Worm (Caenorhabditis elegans) whole organism, L4 larva: ENCODE data around the gene Y44A6D.7.

ENCODE experiments used
- D1046.2 ChIP-seq: fragments of 200-800 bp; sonication (Bioruptor generic); IDR thresholded peaks from 2 replicates; pipeline ENCODE4 v1.3.6; 2022; ENCODE audit warnings: missing genetic modification characterization, missing compliant biosample characterization
- F26F4.8 ChIP-seq: fragments of 200-800 bp; sonication (Bioruptor generic); conservative IDR thresholded peaks from 2 replicates; pipeline ENCODE4 v1.3.6; 2022; ENCODE audit warnings: missing genetic modification characterization, missing compliant biosample characterization
- R02D3.7 ChIP-seq: fragments of 150-350 bp; sonication (generic microtip); optimal IDR thresholded peaks from 3 replicates; lab custom pipeline; 2014; ENCODE audit warnings: missing biosample characterization, missing genetic modification characterization
- Y105C5A.15 ChIP-seq: fragments of 200-800 bp; sonication (Bioruptor generic); IDR thresholded peaks from 2 replicates; pipeline ENCODE4 v1.3.6; 2022; ENCODE audit warnings: missing genetic modification characterization, missing compliant biosample characterization
- Y75B8A.6 ChIP-seq: fragments of 200-800 bp; sonication (Bioruptor generic); IDR thresholded peaks from 2 replicates; pipeline ENCODE4 v1.3.6; 2022; ENCODE audit warnings: missing genetic modification reagents, missing genetic modification characterization, missing compliant biosample characterization
- ZK546.5 ChIP-seq, 2 experiments: sonication (generic microtip); optimal IDR thresholded peaks; 2 replicates each; lab custom pipeline; 2017; ENCODE audit warnings: missing biosample characterization in 2 of 2, missing genetic modification characterization in 2 of 2
- aha-1 ChIP-seq: fragments of 150-350 bp; peaks from one replicate; lab custom pipeline; 2014; ENCODE audit warnings: missing biosample characterization, missing genetic modification characterization
- ama-1 ChIP-seq: fragments of 150-350 bp; optimal IDR thresholded peaks from 2 replicates; lab custom pipeline; 2014; ENCODE audit warnings: inconsistent platforms, mixed read lengths
- arid-1 ChIP-seq: fragments of 200-800 bp; sonication (Bioruptor generic); conservative IDR thresholded peaks from 2 replicates; pipeline ENCODE4 v1.3.6; 2022; ENCODE audit warnings: missing genetic modification reagents, missing genetic modification characterization, missing compliant biosample characterization
- ceh-62 ChIP-seq: sonication (generic microtip); optimal IDR thresholded peaks from 2 replicates; lab custom pipeline; 2017; ENCODE audit warnings: missing biosample characterization, missing genetic modification characterization
- ces-1 ChIP-seq: fragments of 150-350 bp; sonication (generic microtip); optimal IDR thresholded peaks from 4 replicates; lab custom pipeline; 2014; ENCODE audit warnings: missing biosample characterization, missing genetic modification reagents, missing genetic modification characterization
- cey-2 ChIP-seq: sonication (generic microtip); optimal IDR thresholded peaks from 3 replicates; lab custom pipeline; 2017; ENCODE audit warnings: missing genetic modification characterization, mild to moderate bottlenecking, missing compliant biosample characterization, antibody characterized with exemption, borderline replicate concordance; ENCODE audit not compliant: insufficient read depth
- ctbp-1 ChIP-seq: fragments of 200-800 bp; sonication (Bioruptor generic); IDR thresholded peaks from 2 replicates; pipeline ENCODE4 v1.3.6; 2022; ENCODE audit warnings: missing genetic modification reagents, missing genetic modification characterization, missing compliant biosample characterization
- daf-16 ChIP-seq, 3 experiments: sonication (generic microtip); optimal IDR thresholded peaks; 2 replicates each; lab custom pipeline; 2016 to 2017; ENCODE audit warnings: missing genetic modification characterization in 3 of 3, missing genetic modification reagents in 3 of 3, mild to moderate bottlenecking in 2 of 3, missing compliant biosample characterization in 2 of 3, missing biosample characterization in 1 of 3, moderate library complexity in 1 of 3
- daf-19 ChIP-seq: fragments of 200-800 bp; sonication (Bioruptor generic); conservative IDR thresholded peaks from 2 replicates; pipeline ENCODE4 v1.3.6; 2022; ENCODE audit warnings: missing genetic modification characterization, missing compliant biosample characterization
- dmd-6 ChIP-seq: fragments of 200-800 bp; sonication (Bioruptor generic); IDR thresholded peaks from 2 replicates; pipeline ENCODE4 v1.3.6; 2022; ENCODE audit warnings: missing genetic modification reagents, missing genetic modification characterization, missing compliant biosample characterization
- dve-1 ChIP-seq: sonication (generic microtip); optimal IDR thresholded peaks from 2 replicates; lab custom pipeline; 2017; ENCODE audit warnings: antibody characterized with exemption, mild to moderate bottlenecking, missing genetic modification characterization, missing compliant biosample characterization; ENCODE audit not compliant: insufficient read depth
- egl-43 ChIP-seq: fragments of 200-800 bp; sonication (Bioruptor generic); IDR thresholded peaks from 2 replicates; pipeline ENCODE4 v1.3.6; 2022; ENCODE audit warnings: missing genetic modification reagents, missing genetic modification characterization, missing compliant biosample characterization
- fkh-10 ChIP-seq: fragments of 150-350 bp; optimal IDR thresholded peaks from 2 replicates; lab custom pipeline; 2014; ENCODE audit warnings: missing biosample characterization, missing genetic modification reagents, missing genetic modification characterization
- hif-1 ChIP-seq, 2 experiments: sonication (generic microtip); optimal IDR thresholded peaks; 2 replicates each; lab custom pipeline; 2016 to 2017; ENCODE audit warnings: missing compliant biosample characterization in 2 of 2, missing genetic modification characterization in 2 of 2, missing genetic modification reagents in 2 of 2, missing genotype in 2 of 2, mild to moderate bottlenecking in 1 of 2
- hlh-11 ChIP-seq: fragments of 200-800 bp; sonication (Bioruptor generic); optimal IDR thresholded peaks from 2 replicates; lab custom pipeline; 2018; ENCODE audit warnings: mild to moderate bottlenecking, missing genetic modification characterization, missing compliant biosample characterization
- hlh-30 ChIP-seq: sonication (generic microtip); optimal IDR thresholded peaks from 2 replicates; lab custom pipeline; 2017; ENCODE audit warnings: antibody characterized with exemption, mild to moderate bottlenecking, missing genetic modification characterization, missing compliant biosample characterization; ENCODE audit not compliant: insufficient read depth
- hmg-1.1 ChIP-seq: fragments of 200-800 bp; sonication (Bioruptor generic); IDR thresholded peaks from 2 replicates; pipeline ENCODE4 v1.3.6; 2022; ENCODE audit warnings: missing genetic modification reagents, missing genetic modification characterization, missing compliant biosample characterization
- lin-13 ChIP-seq: fragments of 150-350 bp; optimal IDR thresholded peaks from 2 replicates; lab custom pipeline; 2014; ENCODE audit warnings: missing biosample characterization, missing genetic modification reagents, missing genetic modification characterization
- lin-38 ChIP-seq: fragments of 200-800 bp; sonication (Bioruptor generic); IDR thresholded peaks from 2 replicates; pipeline ENCODE4 v1.3.6; 2022; ENCODE audit warnings: missing genetic modification reagents, missing genetic modification characterization, missing compliant biosample characterization
- madf-9 ChIP-seq: fragments of 200-800 bp; sonication (Bioruptor generic); conservative IDR thresholded peaks from 2 replicates; pipeline ENCODE4 v1.3.6; 2022; ENCODE audit warnings: missing genetic modification reagents, missing genetic modification characterization, missing compliant biosample characterization
- mdl-1 ChIP-seq, 2 experiments: fragments of 150-350 bp in 1 of 2; sonication (generic microtip) in 1 of 2; optimal IDR thresholded peaks; 2 replicates each; lab custom pipeline; 2014 to 2017; ENCODE audit warnings: missing biosample characterization in 2 of 2, missing genetic modification characterization in 2 of 2
- mdt-29 ChIP-seq: fragments of 200-800 bp; sonication (Bioruptor generic); IDR thresholded peaks from 2 replicates; pipeline ENCODE4 v1.3.6; 2022; ENCODE audit warnings: missing genetic modification reagents, missing genetic modification characterization, missing compliant biosample characterization
- mes-2 ChIP-seq: sonication (generic microtip); optimal IDR thresholded peaks from 2 replicates; lab custom pipeline; 2016; ENCODE audit warnings: missing genotype, mild to moderate bottlenecking, missing genetic modification characterization, missing compliant biosample characterization; ENCODE audit not compliant: poor library complexity, severe bottlenecking
- mxl-3 ChIP-seq: fragments of 200-800 bp; sonication (Bioruptor generic); optimal IDR thresholded peaks from 2 replicates; lab custom pipeline; 2018; ENCODE audit warnings: mild to moderate bottlenecking, missing genetic modification characterization, missing compliant biosample characterization
- nhr-11 ChIP-seq: fragments of 150-350 bp; optimal IDR thresholded peaks from 2 replicates; lab custom pipeline; 2014; ENCODE audit warnings: missing biosample characterization, missing genetic modification characterization
- nhr-28 ChIP-seq: fragments of 150-350 bp; optimal IDR thresholded peaks from 2 replicates; lab custom pipeline; 2014; ENCODE audit warnings: missing biosample characterization, missing genetic modification characterization
- nhr-41 ChIP-seq: fragments of 200-800 bp; sonication (Bioruptor generic); IDR thresholded peaks from 2 replicates; pipeline ENCODE4 v1.3.6; 2022; ENCODE audit warnings: missing genetic modification reagents, missing genetic modification characterization, missing compliant biosample characterization
- nhr-48 ChIP-seq: sonication (generic microtip); optimal IDR thresholded peaks from 2 replicates; lab custom pipeline; 2016; ENCODE audit warnings: mild to moderate bottlenecking, missing genetic modification characterization, missing compliant biosample characterization
- pqm-1 ChIP-seq: sonication (generic microtip); optimal IDR thresholded peaks from 2 replicates; lab custom pipeline; 2017; ENCODE audit warnings: missing biosample characterization, missing genetic modification characterization
- rbr-2 ChIP-seq: sonication (generic microtip); optimal IDR thresholded peaks from 2 replicates; lab custom pipeline; 2016; ENCODE audit warnings: missing genotype, missing genetic modification characterization, missing compliant biosample characterization
- sdz-12 ChIP-seq: fragments of 200-800 bp; sonication (Bioruptor generic); optimal IDR thresholded peaks from 2 replicates; lab custom pipeline; 2018; ENCODE audit warnings: mild to moderate bottlenecking, missing genetic modification characterization, missing compliant biosample characterization
- unc-39 ChIP-seq: sonication (generic microtip); optimal IDR thresholded peaks from 2 replicates; lab custom pipeline; 2017; ENCODE audit warnings: missing biosample characterization, missing genetic modification characterization
- unc-62 ChIP-seq, 3 experiments: fragments of 150-350 bp in 1 of 3; sonication (generic microtip); optimal IDR thresholded peaks in 2 of 3; peaks in 1 of 3; 1 replicate in 1 of 3; 2 replicates in 2 of 3; lab custom pipeline; 2014 to 2017; ENCODE audit warnings: missing biosample characterization in 3 of 3, missing genetic modification characterization in 3 of 3, missing genetic modification reagents in 3 of 3, missing genotype in 1 of 3
- zag-1 ChIP-seq: fragments of 150-350 bp; optimal IDR thresholded peaks from 2 replicates; lab custom pipeline; 2014; ENCODE audit warnings: missing biosample characterization, missing genetic modification characterization

Y44A6D.7 gene

DNA sequence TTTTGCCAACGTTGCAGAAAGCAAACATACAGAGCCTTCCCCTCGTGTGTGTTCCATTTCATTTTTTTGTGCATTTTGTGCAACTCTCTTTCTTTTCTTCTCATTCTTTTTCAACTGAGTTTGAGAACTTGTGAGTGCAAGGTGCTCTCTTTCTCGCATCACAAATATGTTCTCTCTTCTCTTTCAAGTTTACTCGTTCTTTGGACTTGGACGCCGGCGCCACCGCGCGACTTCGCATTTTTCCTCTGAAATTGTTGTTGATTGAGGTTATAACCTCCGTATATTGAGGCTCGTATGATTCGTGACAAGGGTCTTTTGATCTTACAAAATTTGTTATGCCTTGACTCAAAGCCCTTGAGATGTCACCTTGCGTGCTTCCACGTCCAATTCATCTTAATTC lies 37.8 kb upstream of the Y44A6D.7 start (continued):
- TF ChIP-seq egl-43 (GFP tag; lab: Robert Waterston, UW) (0 out of 2 replicates have a peak, but pooled peaks have one; percentile 44), hlh-30 (tag; lab: Kevin White, UChicago) (peak; percentile 84), Y75B8A.6 (GFP tag; lab: Robert Waterston, UW) (no peak), zag-1 (no peak), nhr-28 (tag; lab: Kevin White, UChicago) (peak; percentile 81), mdt-29 (GFP tag; lab: Robert Waterston, UW) (0 out of 2 replicates have a peak, but pooled peaks have one; percentile 6), unc-62 (GFP tag; optimal IDR thresholded peaks at IDR 0.05 in 1 of 2; lab: Kevin White, UChicago) (peak in 1 of 2 experiments; percentile 74), unc-62 (tag; optimal IDR thresholded peaks at IDR 0.05; lab: Kevin White, UChicago) (no peak), ces-1 (GFP tag; lab: Kevin White, UChicago) (peak; percentile 19), R02D3.7 (tag; lab: Kevin White, UChicago) (no peak), aha-1 (peak; percentile 84), hlh-11 (peak; percentile 77), ceh-62 (tag; lab: Kevin White, UChicago) (no peak), nhr-11 (tag; lab: Kevin White, UChicago) (peak; percentile 73), arid-1 (GFP tag; lab: Robert Waterston, UW) (0 out of 2 replicates have a peak, but pooled peaks have one; percentile 30), mes-2 (tag; lab: Kevin White, UChicago) (peak; percentile 61), daf-19 (GFP tag; lab: Robert Waterston, UW) (no peak), lin-13 (GFP tag; lab: Kevin White, UChicago) (peak; percentile 10), ZK546.5 (tag; optimal IDR thresholded peaks at IDR 0.05; lab: Kevin White, UChicago) (no peak), F26F4.8 (GFP tag; lab: Robert Waterston, UW) (no peak), D1046.2 (GFP tag; lab: Robert Waterston, UW) (no peak), madf-9 (peak; percentile 62; the same call in 1 of the 2 replicates), hmg-1.1 (GFP tag; lab: Robert Waterston, UW) (peak; percentile 70), cey-2 (tag; lab: Kevin White, UChicago) (no peak), nhr-48 (tag; lab: Kevin White, UChicago) (peak; percentile 1), pqm-1 (peak; percentile 16), rbr-2 (tag; lab: Kevin White, UChicago) (peak; percentile 23), dmd-6 (GFP tag; lab: Robert Waterston, UW) (peak; percentile 83), daf-16 (GFP tag; optimal IDR thresholded peaks at IDR 0.05; lab: Kevin White, UChicago) (no peak), daf-16 (tag; optimal IDR thresholded peaks at IDR 0.05; lab: Kevin White, UChicago) (peak; percentile 48), nhr-41 (GFP tag; lab: Robert Waterston, UW) (no peak), ama-1 (peak; percentile 44), mdl-1 (tag; optimal IDR thresholded peaks at IDR 0.05; lab: Kevin White, UChicago) (peak in 1 of 2 experiments; percentile 77), lin-38 (GFP tag; lab: Robert Waterston, UW) (no peak), hif-1 (tag; optimal IDR thresholded peaks at IDR 0.05; lab: Kevin White, UChicago) (peak in 1 of 2 experiments; percentile 84), unc-39 (no peak), fkh-10 (peak; percentile 13), dve-1 (peak; percentile 53), Y105C5A.15 (GFP tag; lab: Robert Waterston, UW) (no peak), mxl-3 (GFP tag; lab: Kevin White, UChicago) (no peak), sdz-12 (GFP tag; lab: Kevin White, UChicago) (no peak), ctbp-1 (GFP tag; lab: Robert Waterston, UW) (peak; percentile 73)
